Fruit fly (Drosophila melanogaster) whole organism, adult: ENCODE data around the gene CG7298.

Source experiments
- CG11617 ChIP-seq: fragments of 200-800 bp; sonication (Bioruptor generic); optimal IDR thresholded peaks from 2 replicates; lab custom pipeline; 2017; ENCODE audit warnings: mild to moderate bottlenecking, missing biosample characterization, missing genetic modification reagents, missing genetic modification characterization
- CG12768 ChIP-seq: fragments of 200-800 bp; sonication (Bioruptor generic); optimal IDR thresholded peaks from 2 replicates; lab custom pipeline; 2017; ENCODE audit warnings: missing biosample characterization, missing genetic modification characterization, mild to moderate bottlenecking, moderate library complexity, missing genetic modification reagents
- CG14711 ChIP-seq: fragments of 200-800 bp; sonication (Bioruptor generic); optimal IDR thresholded peaks from 2 replicates; lab custom pipeline; 2018; ENCODE audit warnings: missing biosample characterization, mild to moderate bottlenecking, missing genetic modification characterization, moderate library complexity
- CG1620 ChIP-seq: fragments of 200-800 bp; sonication (Bioruptor generic); optimal IDR thresholded peaks from 2 replicates; lab custom pipeline; 2016; ENCODE audit warnings: missing biosample characterization, missing genetic modification characterization
- CG33017 ChIP-seq: fragments of 200-800 bp; sonication (Bioruptor generic); optimal IDR thresholded peaks from 2 replicates; lab custom pipeline; 2018; ENCODE audit warnings: missing biosample characterization, mild to moderate bottlenecking, missing genetic modification characterization, moderate library complexity
- CG5204 ChIP-seq: fragments of 200-800 bp; sonication (Bioruptor generic); optimal IDR thresholded peaks from 2 replicates; lab custom pipeline; 2016; ENCODE audit warnings: missing biosample characterization, missing genetic modification characterization
- CG7045 ChIP-seq: fragments of 200-800 bp; sonication (Bioruptor generic); optimal IDR thresholded peaks from 2 replicates; lab custom pipeline; 2017; ENCODE audit warnings: missing biosample characterization, mild to moderate bottlenecking, missing genetic modification characterization
- CG7101 ChIP-seq: fragments of 200-800 bp; sonication (Bioruptor generic); optimal IDR thresholded peaks from 2 replicates; lab custom pipeline; 2018; ENCODE audit warnings: missing biosample characterization, mild to moderate bottlenecking, missing genetic modification characterization, moderate library complexity
- Clk ChIP-seq: fragments of 200-800 bp; sonication (Bioruptor generic); optimal IDR thresholded peaks from 2 replicates; lab custom pipeline; 2017; ENCODE audit warnings: missing biosample characterization, missing genetic modification characterization
- Crg-1 ChIP-seq: fragments of 200-800 bp; sonication (Bioruptor generic); optimal IDR thresholded peaks from 2 replicates; lab custom pipeline; 2016; ENCODE audit warnings: missing biosample characterization, missing genetic modification characterization
- Hr96 ChIP-seq: fragments of 200-800 bp; sonication (Bioruptor generic); optimal IDR thresholded peaks from 2 replicates; lab custom pipeline; 2016; ENCODE audit warnings: missing biosample characterization, missing genetic modification characterization
- Mnt ChIP-seq: fragments of 200-800 bp; sonication (Bioruptor generic); optimal IDR thresholded peaks from 2 replicates; lab custom pipeline; 2016; ENCODE audit warnings: missing biosample characterization, mild to moderate bottlenecking, missing genetic modification characterization
- bab1 ChIP-seq: fragments of 200-800 bp; sonication (Bioruptor generic); optimal IDR thresholded peaks from 3 replicates; lab custom pipeline; 2019; ENCODE audit warnings: missing biosample characterization, mild to moderate bottlenecking, missing genetic modification characterization, moderate library complexity
- cic ChIP-seq: fragments of 200-800 bp; sonication (Bioruptor generic); optimal IDR thresholded peaks from 2 replicates; lab custom pipeline; 2017; ENCODE audit warnings: missing biosample characterization, mild to moderate bottlenecking, missing genetic modification characterization, moderate library complexity
- cnc ChIP-seq, 2 experiments: fragments of >200 bp; optimal IDR thresholded peaks; 2 replicates each; lab custom pipeline; 2017
- kay ChIP-seq: fragments of 200-800 bp; sonication (Bioruptor generic); peaks from one replicate; lab custom pipeline; 2016; ENCODE audit warnings: missing biosample characterization, missing genetic modification characterization, borderline replicate concordance
- ovo ChIP-seq: fragments of 200-800 bp; sonication (Bioruptor generic); optimal IDR thresholded peaks from 2 replicates; lab custom pipeline; 2016; ENCODE audit warnings: missing biosample characterization, missing genetic modification characterization
- pad ChIP-seq: fragments of 200-800 bp; sonication (Bioruptor generic); optimal IDR thresholded peaks from 3 replicates; lab custom pipeline; 2017; ENCODE audit warnings: missing biosample characterization, missing genetic modification characterization, mild to moderate bottlenecking, moderate library complexity, missing genetic modification reagents
- tj ChIP-seq: fragments of 200-800 bp; sonication (Bioruptor generic); optimal IDR thresholded peaks from 3 replicates; lab custom pipeline; 2017; ENCODE audit warnings: missing biosample characterization, mild to moderate bottlenecking, missing genetic modification characterization, moderate library complexity
- toe ChIP-seq: fragments of 200-800 bp; sonication (Bioruptor generic); optimal IDR thresholded peaks from 2 replicates; lab custom pipeline; 2016; ENCODE audit warnings: missing biosample characterization, missing genetic modification characterization

CG7298 gene

DNA sequence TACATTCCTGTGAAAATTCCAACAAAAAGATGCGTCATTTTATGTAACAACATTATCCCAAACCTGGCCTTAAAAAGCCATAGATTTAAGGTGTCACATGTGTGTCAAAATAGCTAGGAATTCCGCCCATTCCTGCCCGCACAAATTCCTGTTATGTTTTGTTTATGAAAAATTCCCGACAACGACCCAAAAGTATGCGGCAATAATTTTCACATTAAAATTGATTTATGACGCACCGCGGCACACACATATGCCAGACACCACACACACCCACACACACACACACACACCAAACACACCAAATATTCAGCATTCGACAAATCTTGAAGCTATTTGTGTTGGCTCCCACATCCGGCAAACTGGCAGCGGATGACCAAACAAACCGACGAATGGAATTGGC lies 20.7 kb downstream of the CG7298 start:
- TF ChIP-seq CG5204 (GFP tag; lab: Kevin White, UChicago) (no peak), Crg-1 (GFP tag; lab: Kevin White, UChicago) (no peak), ovo (no peak), kay (GFP tag; lab: Kevin White, UChicago) (no peak), CG11617 (GFP tag; lab: Kevin White, UChicago) (no peak), tj (GFP tag; lab: Kevin White, UChicago) (no peak), Clk (GFP tag; lab: Kevin White, UChicago) (no peak), cic (GFP tag; lab: Kevin White, UChicago) (no peak), pad (no peak), CG1620 (GFP tag; lab: Kevin White, UChicago) (no peak), Mnt (GFP tag; lab: Kevin White, UChicago) (no peak), bab1 (GFP tag; lab: Kevin White, UChicago) (no peak), CG33017 (tag; lab: Kevin White, UChicago) (no peak), CG12768 (GFP tag; lab: Kevin White, UChicago) (no peak), CG14711 (no peak), toe (GFP tag; lab: Kevin White, UChicago) (no peak), cnc (optimal IDR thresholded peaks at IDR 0.05; lab: Kevin White, UChicago) (no peak), Hr96 (GFP tag; lab: Kevin White, UChicago) (no peak), CG7045 (GFP tag; lab: Kevin White, UChicago) (no peak), CG7101 (tag; lab: Kevin White, UChicago) (no peak)

DNA sequence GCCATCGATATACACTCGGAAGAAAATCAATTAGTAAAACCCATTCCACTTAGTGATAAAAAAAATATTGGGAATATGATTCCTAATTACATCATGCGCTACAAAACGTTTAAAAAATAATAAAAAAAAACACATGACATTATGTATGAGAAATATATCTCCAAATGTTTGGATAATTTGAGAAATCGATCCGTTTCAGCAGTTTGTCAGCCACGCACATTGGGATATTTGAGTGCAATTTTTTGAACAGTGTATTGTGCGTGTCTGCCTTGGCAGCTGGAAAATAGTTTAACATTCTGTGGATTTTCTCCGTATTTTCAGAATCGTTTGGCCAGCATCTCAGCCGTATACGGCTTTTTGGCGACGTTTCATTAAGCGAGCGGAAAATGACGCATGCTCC lies 25.4 kb downstream of the CG7298 start:
- no peak for TF ChIP-seq cnc (optimal IDR thresholded peaks at IDR 0.05; lab: Kevin White, UChicago)

DNA sequence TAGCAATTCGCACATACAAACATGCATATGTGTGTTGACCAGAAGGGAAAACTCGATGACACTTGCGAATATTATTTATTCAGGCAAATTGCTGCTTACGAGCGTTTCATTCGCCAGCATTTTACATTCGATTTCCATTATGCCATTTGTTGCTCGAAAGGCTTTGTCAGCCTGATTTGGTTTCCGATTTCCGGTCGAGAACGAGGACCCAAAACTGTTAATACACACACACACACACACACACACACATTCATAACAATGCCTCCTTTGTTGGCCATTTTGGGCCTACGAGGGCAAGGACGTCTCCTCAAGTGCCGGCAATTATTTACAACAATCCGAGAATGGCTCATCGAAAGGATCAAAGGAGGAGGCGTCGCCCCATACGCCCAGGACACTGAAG lies 25.8 kb downstream of the CG7298 start:
- TF ChIP-seq Clk (GFP tag; lab: Kevin White, UChicago): no peak
- no peak for TF ChIP-seq cnc (optimal IDR thresholded peaks at IDR 0.05; lab: Kevin White, UChicago)
- TF ChIP-seq toe (GFP tag; lab: Kevin White, UChicago): no peak
- no peak for TF ChIP-seq Crg-1 (GFP tag; lab: Kevin White, UChicago)
- no peak for TF ChIP-seq kay (GFP tag; lab: Kevin White, UChicago)
- TF ChIP-seq CG11617 (GFP tag; lab: Kevin White, UChicago): no peak
- no peak for TF ChIP-seq Mnt (GFP tag; lab: Kevin White, UChicago)
- no peak for TF ChIP-seq CG12768 (GFP tag; lab: Kevin White, UChicago)
- TF ChIP-seq CG14711: no peak
- no peak for TF ChIP-seq CG7045 (GFP tag; lab: Kevin White, UChicago)
- no peak for TF ChIP-seq CG5204 (GFP tag; lab: Kevin White, UChicago)
- no peak for TF ChIP-seq ovo
- TF ChIP-seq cic (GFP tag; lab: Kevin White, UChicago): no peak
- TF ChIP-seq CG7101 (tag; lab: Kevin White, UChicago): no peak
- TF ChIP-seq pad: no peak
- no peak for TF ChIP-seq tj (GFP tag; lab: Kevin White, UChicago)
- TF ChIP-seq CG1620 (GFP tag; lab: Kevin White, UChicago): no peak
- no peak for TF ChIP-seq Hr96 (GFP tag; lab: Kevin White, UChicago)
- TF ChIP-seq CG33017 (tag; lab: Kevin White, UChicago): no peak
- no peak for TF ChIP-seq bab1 (GFP tag; lab: Kevin White, UChicago)

DNA sequence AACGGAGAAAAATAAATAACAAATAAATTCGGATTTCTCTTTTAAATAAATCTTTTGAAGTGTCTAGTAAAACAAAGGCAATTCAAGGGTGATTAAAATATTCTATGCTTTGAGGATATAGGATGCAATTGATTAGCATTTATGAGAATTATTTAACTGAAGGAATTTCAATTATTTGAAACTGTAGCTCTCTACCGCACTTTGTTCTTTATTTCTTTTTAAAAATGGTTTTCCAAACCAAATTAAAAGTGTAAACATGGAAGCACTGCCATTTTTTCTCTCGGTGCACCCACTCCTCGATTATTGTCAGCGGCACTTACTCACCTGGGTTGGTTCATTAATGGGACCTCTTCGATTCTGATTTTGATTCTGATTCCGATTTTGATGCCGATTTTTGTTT lies 35.3 kb downstream of the CG7298 start:
- TF ChIP-seq kay (GFP tag; lab: Kevin White, UChicago): peak; percentile 31
- TF ChIP-seq tj (GFP tag; lab: Kevin White, UChicago): no peak
